Worm (Caenorhabditis elegans): ENCODE measurements around the gene F38A1.11.

DNA sequence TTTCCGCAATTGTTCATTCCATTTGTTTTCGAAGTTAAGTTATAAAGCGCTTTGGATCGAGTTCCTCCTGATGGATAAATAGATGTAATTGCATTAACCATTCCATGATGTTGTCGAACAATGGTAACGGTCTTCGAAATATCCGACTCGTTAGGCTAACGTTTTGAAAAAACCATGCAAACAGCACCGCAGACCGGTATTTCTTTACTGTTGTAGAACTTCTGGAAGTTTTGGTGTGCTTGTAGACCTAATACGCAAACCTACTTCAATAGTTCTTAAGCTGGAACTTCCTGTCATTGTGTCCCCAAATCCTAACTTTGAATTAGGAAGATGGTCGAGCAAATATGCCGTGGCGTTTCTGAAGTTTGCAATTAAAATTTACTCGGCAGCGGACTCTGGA is 1.9 kb upstream of the F38A1.11 start, which contains the start of gene F38A1.9:
- TF ChIP-seq skn-1 (tag; optimal IDR thresholded peaks at IDR 0.05) (no peak), nhr-12 (tag; optimal IDR thresholded peaks at IDR 0.05) (no peak), ceh-82 (tag; optimal IDR thresholded peaks at IDR 0.05) (no peak), R02D3.7 (tag; optimal IDR thresholded peaks at IDR 0.05) (no peak), aly-2 (tag; optimal IDR thresholded peaks at IDR 0.05) (no peak), ceh-16 (tag; optimal IDR thresholded peaks at IDR 0.05) (no peak), zag-1 (tag; optimal IDR thresholded peaks at IDR 0.05) (no peak), snpc-4 (tag; optimal IDR thresholded peaks at IDR 0.05) (no peak), fkh-10 (GFP tag; optimal IDR thresholded peaks at IDR 0.05) (no peak), sea-2 (GFP tag; optimal IDR thresholded peaks at IDR 0.05) (no peak), ama-1 (optimal IDR thresholded peaks at IDR 0.05) (no peak)

All from whole organism, L3 larva.